Fruit fly (Drosophila melanogaster): ENCODE data around the gene CG13999.
A peak's percentile ranks its signal among the peaks of the same experiment; 100 is the strongest.

CG13999 gene

dm6 chr2L:5906893-5907850 is 49.1 kb downstream of the CG13999 start, which contains the start of gene bchs (continued):
- 0 out of 4 replicates have a peak, but pooled peaks have one; percentile 69 for TF ChIP-seq chinmo (GFP tag; IDR thresholded peaks at IDR 0.05; ENCODE audit: partially characterized antibody)
- TF ChIP-seq en (GFP tag; optimal IDR thresholded peaks at IDR 0.05) = peak; percentile 87
- TF ChIP-seq chm (GFP tag; IDR thresholded peaks at IDR 0.05) = peak; percentile 96
- peak; percentile 88 for TF ChIP-seq CG8089 (GFP tag; optimal IDR thresholded peaks at IDR 0.05)
- no peak for TF ChIP-seq nom (GFP tag; optimal IDR thresholded peaks at IDR 0.05)
- TF ChIP-seq mld (GFP tag; IDR thresholded peaks at IDR 0.05; ENCODE audit: partially characterized antibody) = no peak
- peak; percentile 71 for TF ChIP-seq CG18476 (GFP tag; optimal IDR thresholded peaks at IDR 0.05)
- peak; percentile 41 for TF ChIP-seq tin (GFP tag; optimal IDR thresholded peaks at IDR 0.05)
- peak; percentile 98 for TF ChIP-seq lab (GFP tag; optimal IDR thresholded peaks at IDR 0.05)
- TF ChIP-seq Bdp1 (GFP tag; optimal IDR thresholded peaks at IDR 0.05) = peak; percentile 79
- peak; percentile 87 for TF ChIP-seq Lhr (GFP tag; optimal IDR thresholded peaks at IDR 0.05)
- TF ChIP-seq CG17829 (tag; optimal IDR thresholded peaks at IDR 0.05) = peak; percentile 51
- TF ChIP-seq CG12769 (tag; optimal IDR thresholded peaks at IDR 0.05) = no peak
- TF ChIP-seq D (optimal IDR thresholded peaks at IDR 0.05) = no peak
- TF ChIP-seq D (GFP tag; optimal IDR thresholded peaks at IDR 0.05) = peak; percentile 89
- TF ChIP-seq CG13123 (GFP tag; optimal IDR thresholded peaks at IDR 0.05) = peak; percentile 91
- TF ChIP-seq cg (GFP tag; optimal IDR thresholded peaks at IDR 0.05) = no peak
- no peak for TF ChIP-seq CG2889 (GFP tag; IDR thresholded peaks at IDR 0.05)
- TF ChIP-seq CkIIα-i1 (GFP tag; IDR thresholded peaks at IDR 0.05) = peak; percentile 16; the same call in 1 of the 2 replicates
- TF ChIP-seq Chrac-16 (GFP tag; optimal IDR thresholded peaks at IDR 0.05) = peak; percentile 32
- peak; percentile 71 for TF ChIP-seq CG6689 (GFP tag; IDR thresholded peaks at IDR 0.05)
- peak; percentile 68 for TF ChIP-seq CG4820 (GFP tag; optimal IDR thresholded peaks at IDR 0.05)
- TF ChIP-seq CG13287 (GFP tag; IDR thresholded peaks at IDR 0.05; ENCODE audit: partially characterized antibody) = peak; percentile 39
- TF ChIP-seq Taf1 (GFP tag; IDR thresholded peaks at IDR 0.05) = peak; percentile 38; the same call in 1 of the 2 replicates
- peak; percentile 91 for TF ChIP-seq CG1792 (GFP tag; optimal IDR thresholded peaks at IDR 0.05)
- TF ChIP-seq CG10267 (tag; optimal IDR thresholded peaks at IDR 0.05) = peak; percentile 97
- TF ChIP-seq CG15696 (tag; optimal IDR thresholded peaks at IDR 0.05) = peak; percentile 85
- TF ChIP-seq gem (tag; optimal IDR thresholded peaks at IDR 0.05) = no peak
- TF ChIP-seq CG4617 (GFP tag; optimal IDR thresholded peaks at IDR 0.05; ENCODE audit: borderline replicate concordance) = peak; percentile 10
- peak; percentile 58 for TF ChIP-seq Rx (GFP tag; IDR thresholded peaks at IDR 0.05)
- TF ChIP-seq pzg (GFP tag; optimal IDR thresholded peaks at IDR 0.05) = peak; percentile 84
- peak; percentile 68 for TF ChIP-seq sna (GFP tag; IDR thresholded peaks at IDR 0.05; ENCODE audit: partially characterized antibody)
- no peak for TF ChIP-seq gsb-n (tag; optimal IDR thresholded peaks at IDR 0.05)
- peak; percentile 93 for TF ChIP-seq CG15011 (GFP tag; optimal IDR thresholded peaks at IDR 0.05)
- no peak for TF ChIP-seq CG11504 (tag; optimal IDR thresholded peaks at IDR 0.05)
- peak; percentile 59; the same call in 1 of the 2 replicates for TF ChIP-seq gsb (GFP tag; IDR thresholded peaks at IDR 0.05)
- peak; percentile 39; the same call in 1 of the 2 replicates for TF ChIP-seq CG17612 (GFP tag; IDR thresholded peaks at IDR 0.05)
- peak; percentile 86; the same call in 2 of the 3 replicates for TF ChIP-seq so (GFP tag; IDR thresholded peaks at IDR 0.05)
- TF ChIP-seq CG7745 (tag; optimal IDR thresholded peaks at IDR 0.05) = peak; percentile 75
- no peak for TF ChIP-seq CG18262 (tag; optimal IDR thresholded peaks at IDR 0.05)
- TF ChIP-seq CG12744 (GFP tag; optimal IDR thresholded peaks at IDR 0.05) = peak; percentile 75
- no peak for TF ChIP-seq ham (GFP tag; IDR thresholded peaks at IDR 0.05)
- TF ChIP-seq usp (GFP tag; optimal IDR thresholded peaks at IDR 0.05) = no peak
- peak; percentile 99 for TF ChIP-seq Asciz (GFP tag; optimal IDR thresholded peaks at IDR 0.05)
- TF ChIP-seq CG12391 (tag; optimal IDR thresholded peaks at IDR 0.05) = peak; percentile 57
- peak; percentile 36 for TF ChIP-seq Myb (GFP tag; optimal IDR thresholded peaks at IDR 0.05)
- TF ChIP-seq gt (GFP tag; IDR thresholded peaks at IDR 0.05) = no peak
- TF ChIP-seq CG11456 (GFP tag; IDR thresholded peaks at IDR 0.05) = peak; percentile 74; the same call in 2 of the 3 replicates
